Worm (Caenorhabditis elegans) whole organism, L2 larva: ENCODE data around the gene ebp-1.
A peak's percentile ranks its signal among the peaks of the same experiment; 100 is the strongest.

Experiments used
- C34F6.9 ChIP-seq: fragments of 150-350 bp; optimal IDR thresholded peaks from 2 replicates; lab custom pipeline; 2014; ENCODE audit warnings: missing biosample characterization, missing genetic modification characterization
- R02D3.7 ChIP-seq: fragments of 150-350 bp; optimal IDR thresholded peaks from 2 replicates; lab custom pipeline; 2014; ENCODE audit warnings: missing biosample characterization, missing genetic modification characterization
- ZK546.5 ChIP-seq: sonication (generic microtip); optimal IDR thresholded peaks from 2 replicates; lab custom pipeline; 2017; ENCODE audit warnings: missing biosample characterization, missing genetic modification characterization
- alr-1 ChIP-seq: fragments of 150-350 bp; optimal IDR thresholded peaks from 2 replicates; lab custom pipeline; 2014; ENCODE audit warnings: missing biosample characterization, missing genetic modification characterization
- ama-1 ChIP-seq: fragments of 150-350 bp; optimal IDR thresholded peaks from 2 replicates; lab custom pipeline; 2018; ENCODE audit warnings: inconsistent platforms
- blmp-1 ChIP-seq: sonication (generic microtip); optimal IDR thresholded peaks from 2 replicates; lab custom pipeline; 2017; ENCODE audit warnings: missing genetic modification characterization, mild to moderate bottlenecking, missing compliant biosample characterization, antibody characterized with exemption, moderate library complexity; ENCODE audit not compliant: insufficient read depth
- ceh-16 ChIP-seq: fragments of 150-350 bp; optimal IDR thresholded peaks from 2 replicates; lab custom pipeline; 2014; ENCODE audit warnings: missing biosample characterization, missing genetic modification characterization
- ceh-82 ChIP-seq: fragments of 150-350 bp; optimal IDR thresholded peaks from 2 replicates; lab custom pipeline; 2014; ENCODE audit warnings: missing biosample characterization, missing genetic modification characterization
- crh-2 ChIP-seq: sonication (generic microtip); optimal IDR thresholded peaks from 2 replicates; lab custom pipeline; 2017; ENCODE audit warnings: missing biosample characterization, missing genetic modification characterization
- dmd-4 ChIP-seq: sonication (generic microtip); optimal IDR thresholded peaks from 2 replicates; lab custom pipeline; 2017; ENCODE audit warnings: missing biosample characterization, missing genetic modification characterization
- egl-27 ChIP-seq: sonication (generic microtip); optimal IDR thresholded peaks from 3 replicates; lab custom pipeline; 2017; ENCODE audit warnings: missing biosample characterization, missing genetic modification reagents, missing genetic modification characterization
- elt-1 ChIP-seq: fragments of 150-350 bp; optimal IDR thresholded peaks from 2 replicates; lab custom pipeline; 2014; ENCODE audit warnings: missing biosample characterization, missing genetic modification characterization
- elt-3 ChIP-seq: sonication (generic microtip); optimal IDR thresholded peaks from 2 replicates; lab custom pipeline; 2017; ENCODE audit warnings: missing biosample characterization, missing genetic modification characterization
- fos-1 ChIP-seq: fragments of 150-350 bp; optimal IDR thresholded peaks from 2 replicates; lab custom pipeline; 2014; ENCODE audit warnings: missing biosample characterization, missing genetic modification characterization
- gmeb-1 ChIP-seq: fragments of 150-350 bp; optimal IDR thresholded peaks from 2 replicates; lab custom pipeline; 2014; ENCODE audit warnings: missing biosample characterization, missing genetic modification characterization
- lin-11 ChIP-seq: fragments of 150-350 bp; sonication (generic microtip); optimal IDR thresholded peaks from 2 replicates; lab custom pipeline; 2014; ENCODE audit warnings: missing biosample characterization, missing genetic modification characterization, inconsistent platforms, mixed read lengths
- lin-13 ChIP-seq: fragments of 150-350 bp; optimal IDR thresholded peaks from 2 replicates; lab custom pipeline; 2014; ENCODE audit warnings: missing biosample characterization, missing genetic modification reagents, missing genetic modification characterization
- lin-39 ChIP-seq: fragments of 150-350 bp; optimal IDR thresholded peaks from 2 replicates; lab custom pipeline; 2014; ENCODE audit warnings: missing biosample characterization, missing genetic modification reagents, missing genetic modification characterization
- lsy-2 ChIP-seq, 2 experiments: fragments of 150-350 bp in 1 of 2; sonication (generic microtip) in 1 of 2; optimal IDR thresholded peaks; 2 replicates each; lab custom pipeline; 2014 to 2017; ENCODE audit warnings: missing biosample characterization in 2 of 2, missing genetic modification characterization in 2 of 2
- mab-5 ChIP-seq: fragments of 150-350 bp; optimal IDR thresholded peaks from 2 replicates; lab custom pipeline; 2014; ENCODE audit warnings: missing biosample characterization, missing genetic modification characterization
- mbf-1 ChIP-seq: sonication (generic microtip); optimal IDR thresholded peaks from 2 replicates; lab custom pipeline; 2017; ENCODE audit warnings: missing biosample characterization, missing genetic modification characterization
- mdl-1 ChIP-seq, 2 experiments: fragments of 150-350 bp in 1 of 2; sonication (generic microtip) in 1 of 2; optimal IDR thresholded peaks; 2 replicates each; lab custom pipeline; 2017; ENCODE audit warnings: missing biosample characterization in 2 of 2, missing genetic modification characterization in 2 of 2
- nhr-11 ChIP-seq: fragments of 150-350 bp; optimal IDR thresholded peaks from 2 replicates; lab custom pipeline; 2014; ENCODE audit warnings: missing biosample characterization, missing genetic modification characterization
- nhr-12 ChIP-seq: fragments of 150-350 bp; optimal IDR thresholded peaks from 2 replicates; lab custom pipeline; 2014; ENCODE audit warnings: missing biosample characterization, missing genetic modification characterization
- nhr-129 ChIP-seq: fragments of 150-350 bp; optimal IDR thresholded peaks from 2 replicates; lab custom pipeline; 2014; ENCODE audit warnings: missing biosample characterization, missing genetic modification characterization
- nhr-21 ChIP-seq: fragments of 150-350 bp; optimal IDR thresholded peaks from 2 replicates; lab custom pipeline; 2014; ENCODE audit warnings: missing biosample characterization, missing genetic modification characterization
- nhr-23 ChIP-seq: fragments of 150-350 bp; optimal IDR thresholded peaks from 2 replicates; lab custom pipeline; 2014; ENCODE audit warnings: missing biosample characterization, missing genetic modification reagents, missing genetic modification characterization
- nhr-237 ChIP-seq: fragments of 150-350 bp; optimal IDR thresholded peaks from 2 replicates; lab custom pipeline; 2014; ENCODE audit warnings: missing biosample characterization, missing genetic modification characterization
- nhr-25 ChIP-seq: fragments of 150-350 bp; sonication (generic microtip); optimal IDR thresholded peaks from 3 replicates; lab custom pipeline; 2014; ENCODE audit warnings: missing biosample characterization, missing genetic modification characterization
- nhr-6 ChIP-seq: fragments of 150-350 bp; optimal IDR thresholded peaks from 2 replicates; lab custom pipeline; 2014; ENCODE audit warnings: missing biosample characterization, missing genetic modification characterization
- nhr-77 ChIP-seq: fragments of 150-350 bp; optimal IDR thresholded peaks from 2 replicates; lab custom pipeline; 2014; ENCODE audit warnings: missing biosample characterization, missing genetic modification characterization
- peb-1 ChIP-seq: fragments of 150-350 bp; optimal IDR thresholded peaks from 2 replicates; lab custom pipeline; 2014; ENCODE audit warnings: missing biosample characterization, missing genetic modification characterization
- sem-4 ChIP-seq: fragments of 150-350 bp; optimal IDR thresholded peaks from 2 replicates; lab custom pipeline; 2014; ENCODE audit warnings: missing biosample characterization, missing genetic modification reagents, missing genetic modification characterization
- skn-1 ChIP-seq: sonication (generic microtip); optimal IDR thresholded peaks from 2 replicates; lab custom pipeline; 2017; ENCODE audit warnings: missing biosample characterization, missing genetic modification characterization
- sma-3 ChIP-seq: sonication (generic microtip); optimal IDR thresholded peaks from 2 replicates; lab custom pipeline; 2016; ENCODE audit warnings: missing genetic modification reagents, missing genetic modification characterization, missing compliant biosample characterization
- unc-55 ChIP-seq: fragments of 150-350 bp; sonication (generic microtip); optimal IDR thresholded peaks from 3 replicates; lab custom pipeline; 2014; ENCODE audit warnings: missing biosample characterization, missing genetic modification reagents, missing genetic modification characterization
- unc-62 ChIP-seq: fragments of 150-350 bp; optimal IDR thresholded peaks from 2 replicates; lab custom pipeline; 2014; ENCODE audit warnings: missing biosample characterization, missing genetic modification reagents, missing genetic modification characterization
- zag-1 ChIP-seq: fragments of 150-350 bp; optimal IDR thresholded peaks from 2 replicates; lab custom pipeline; 2014; ENCODE audit warnings: missing biosample characterization, missing genetic modification characterization
- ztf-1 ChIP-seq: fragments of 200-800 bp; sonication (Bioruptor generic); conservative IDR thresholded peaks from 2 replicates; pipeline ENCODE4 v1.3.6; 2022; ENCODE audit warnings: missing genetic modification characterization, missing compliant biosample characterization
- ztf-11 ChIP-seq: sonication (generic microtip); optimal IDR thresholded peaks from 2 replicates; lab custom pipeline; 2017; ENCODE audit warnings: missing biosample characterization, missing genetic modification characterization
- ztf-4 ChIP-seq: fragments of 150-350 bp; optimal IDR thresholded peaks from 2 replicates; lab custom pipeline; 2014; ENCODE audit warnings: missing biosample characterization, missing genetic modification characterization

Gene ebp-1

ce11 chrV:18079163-18079562 is 35.8 kb downstream of the ebp-1 start (continued):
- TF ChIP-seq elt-1 (tag; lab: Kevin White, UChicago) (no peak), mbf-1 (tag; lab: Kevin White, UChicago) (no peak), dmd-4 (tag; lab: Kevin White, UChicago) (no peak), R02D3.7 (no peak), zag-1 (tag; lab: Kevin White, UChicago) (peak; percentile 63), lin-13 (peak; percentile 79)

- TF ChIP-seq R02D3.7 = no peak
- TF ChIP-seq nhr-237 (tag; lab: Kevin White, UChicago) = no peak
- no peak for TF ChIP-seq ztf-11 (tag; lab: Kevin White, UChicago)
- no peak for TF ChIP-seq unc-55 (GFP tag; lab: Kevin White, UChicago)
- TF ChIP-seq dmd-4 (tag; lab: Kevin White, UChicago) = no peak
- TF ChIP-seq ama-1 (lab: Kevin White, UChicago) = no peak
- TF ChIP-seq alr-1 (tag; lab: Kevin White, UChicago) = no peak
- TF ChIP-seq ztf-1 = no peak
These were observed 38.5 kb downstream of the ebp-1 start, which contains the start of gene nova-1 for ce11 chrV:18081857-18082256. nova-1 (minus strand) TSS chrV:18081957.

ce11 chrV:18085150-18085833 is 41.9 kb downstream of the ebp-1 start, which contains the start of gene fbxa-106:
fbxa-106 (minus strand) TSS chrV:18085200.
- TF ChIP-seq sma-3 (GFP tag; lab: Kevin White, UChicago) (no peak), nhr-77 (no peak), ceh-16 (tag; lab: Kevin White, UChicago) (no peak), unc-55 (GFP tag; lab: Kevin White, UChicago) (no peak), ceh-82 (no peak), dmd-4 (tag; lab: Kevin White, UChicago) (no peak), crh-2 (no peak), nhr-12 (tag; lab: Kevin White, UChicago) (no peak), fos-1 (tag; lab: Kevin White, UChicago) (no peak), lin-11 (tag; lab: Kevin White, UChicago) (no peak), gmeb-1 (tag; lab: Kevin White, UChicago) (no peak), mbf-1 (tag; lab: Kevin White, UChicago) (no peak), nhr-6 (tag; lab: Kevin White, UChicago) (no peak)

ce11 chrV:18086174-18086661 is 42.8 kb downstream of the ebp-1 start, which contains the start of gene Y59A8B.12:
Y59A8B.12 (minus strand) TSS chrV:18086224.
- no peak for TF ChIP-seq nhr-237 (tag; lab: Kevin White, UChicago)
- no peak for TF ChIP-seq ztf-1
- no peak for TF ChIP-seq nhr-23 (tag; lab: Kevin White, UChicago)
- TF ChIP-seq ceh-82 = no peak
- no peak for TF ChIP-seq egl-27 (tag; lab: Kevin White, UChicago)
- TF ChIP-seq peb-1 (tag; lab: Kevin White, UChicago) = no peak
- no peak for TF ChIP-seq gmeb-1 (tag; lab: Kevin White, UChicago)
- no peak for TF ChIP-seq ZK546.5
- TF ChIP-seq zag-1 (tag; lab: Kevin White, UChicago) = no peak
- TF ChIP-seq nhr-21 (tag; lab: Kevin White, UChicago) = no peak
- TF ChIP-seq blmp-1 (tag; lab: Kevin White, UChicago) = no peak
- TF ChIP-seq C34F6.9 (tag; lab: Kevin White, UChicago) = no peak
- no peak for TF ChIP-seq mdl-1 (tag; optimal IDR thresholded peaks at IDR 0.05; lab: Kevin White, UChicago)
- TF ChIP-seq sma-3 (GFP tag; lab: Kevin White, UChicago) = no peak
- no peak for TF ChIP-seq nhr-129 (tag; lab: Kevin White, UChicago)
- no peak for TF ChIP-seq lsy-2 (tag; optimal IDR thresholded peaks at IDR 0.05; lab: Kevin White, UChicago)
- no peak for TF ChIP-seq unc-55 (GFP tag; lab: Kevin White, UChicago)

- TF ChIP-seq mab-5 (tag; lab: Kevin White, UChicago) (peak; percentile 6), lin-13 (peak; percentile 24), gmeb-1 (tag; lab: Kevin White, UChicago) (peak; percentile 96), elt-1 (tag; lab: Kevin White, UChicago) (no peak), skn-1 (tag; lab: Kevin White, UChicago) (no peak), nhr-12 (tag; lab: Kevin White, UChicago) (no peak), ZK546.5 (no peak), fos-1 (tag; lab: Kevin White, UChicago) (no peak), unc-55 (GFP tag; lab: Kevin White, UChicago) (peak; percentile 84), nhr-25 (no peak), dmd-4 (tag; lab: Kevin White, UChicago) (no peak), blmp-1 (tag; lab: Kevin White, UChicago) (no peak), lin-39 (tag; lab: Kevin White, UChicago) (no peak), lsy-2 (tag; optimal IDR thresholded peaks at IDR 0.05; lab: Kevin White, UChicago) (peak; percentile 23 to 72), nhr-23 (tag; lab: Kevin White, UChicago) (no peak), C34F6.9 (tag; lab: Kevin White, UChicago) (peak; percentile 57), nhr-77 (no peak), unc-62 (GFP tag; lab: Kevin White, UChicago) (no peak), ama-1 (lab: Kevin White, UChicago) (no peak), nhr-129 (tag; lab: Kevin White, UChicago) (peak; percentile 49), nhr-21 (tag; lab: Kevin White, UChicago) (no peak), elt-3 (no peak), alr-1 (tag; lab: Kevin White, UChicago) (no peak), sem-4 (no peak), nhr-11 (tag; lab: Kevin White, UChicago) (no peak), ceh-82 (no peak), ztf-4 (tag; lab: Kevin White, UChicago) (no peak)
These were observed 43.4 kb downstream of the ebp-1 start, which contains the start of gene slr-2 for ce11 chrV:18086783-18087182. slr-2 (plus strand) TSS chrV:18087123.
